Fruit fly (Drosophila melanogaster) Kc167 (cell line): ENCODE measurements around the gene CG32413.

ENCODE experiments used
- Myc ChIP-seq: fragments of >200 bp; optimal IDR thresholded peaks from 2 replicates; lab custom pipeline; 2017; ENCODE audit warnings: missing external identifiers
- Sin3A ChIP-seq: fragments of >200 bp; optimal IDR thresholded peaks from 2 replicates; lab custom pipeline; 2018; ENCODE audit warnings: missing external identifiers
- h ChIP-seq: fragments of >200 bp; optimal IDR thresholded peaks from 3 replicates; lab custom pipeline; 2018; ENCODE audit warnings: missing external identifiers
- insv ChIP-seq: fragments of >200 bp; optimal IDR thresholded peaks from 3 replicates; lab custom pipeline; 2018; ENCODE audit warnings: missing external identifiers
- psq ChIP-seq: fragments of >200 bp; optimal IDR thresholded peaks from 2 replicates; lab custom pipeline; 2017; ENCODE audit warnings: missing external identifiers
- ttk ChIP-seq: sonication (Bioruptor generic); optimal IDR thresholded peaks from 2 replicates; lab custom pipeline; 2017; ENCODE audit warnings: missing external identifiers

Gene CG32413

DNA sequence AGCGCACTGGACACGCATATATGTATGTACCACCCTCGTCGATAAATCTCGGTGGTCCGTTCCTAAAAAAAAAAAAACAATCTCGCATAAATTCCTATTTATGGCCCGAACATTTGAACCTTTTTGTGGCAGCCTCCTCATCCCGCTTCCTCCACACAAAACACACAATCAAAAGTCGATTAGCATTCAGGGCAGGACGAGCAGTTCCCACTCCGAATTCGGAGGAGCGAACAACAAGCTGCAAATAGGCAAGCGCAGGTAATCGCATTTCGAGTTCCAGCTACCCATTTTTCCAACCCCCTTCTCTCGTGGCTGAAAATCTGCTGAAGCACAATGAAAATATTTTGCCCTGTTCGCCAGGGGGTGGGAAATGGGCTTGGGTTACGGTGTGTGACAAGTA lies 12.0 kb downstream of the CG32413 start:
- TF ChIP-seq psq (lab: Kevin White, UChicago) (no peak), Sin3A (lab: Kevin White, UChicago) (no peak), Myc (lab: Kevin White, UChicago) (no peak), insv (lab: Kevin White, UChicago) (no peak), ttk (lab: Kevin White, UChicago) (no peak), h (no peak)

DNA sequence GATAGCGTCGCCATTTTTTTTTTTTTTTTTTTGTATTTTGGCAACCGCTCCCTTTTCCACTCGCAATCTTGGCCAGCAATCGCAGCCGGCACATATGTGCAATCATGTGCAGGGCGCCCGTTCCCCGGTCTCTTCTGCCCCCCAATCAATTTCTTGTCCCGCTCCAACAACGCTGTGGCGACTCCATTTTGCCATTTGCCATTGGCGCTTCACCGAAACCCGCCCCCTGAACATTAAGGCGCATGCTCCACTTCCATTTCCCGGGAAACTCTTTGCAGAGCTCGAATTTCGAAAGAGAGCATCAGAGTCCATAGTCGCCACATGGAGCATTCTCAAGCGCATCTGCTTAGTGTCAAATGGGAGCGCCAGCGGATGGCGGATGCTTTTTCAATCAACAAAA lies 12.7 kb downstream of the CG32413 start:
- TF ChIP-seq h (no peak), Sin3A (lab: Kevin White, UChicago) (no peak), insv (lab: Kevin White, UChicago) (no peak), Myc (lab: Kevin White, UChicago) (no peak), psq (lab: Kevin White, UChicago) (no peak)

DNA sequence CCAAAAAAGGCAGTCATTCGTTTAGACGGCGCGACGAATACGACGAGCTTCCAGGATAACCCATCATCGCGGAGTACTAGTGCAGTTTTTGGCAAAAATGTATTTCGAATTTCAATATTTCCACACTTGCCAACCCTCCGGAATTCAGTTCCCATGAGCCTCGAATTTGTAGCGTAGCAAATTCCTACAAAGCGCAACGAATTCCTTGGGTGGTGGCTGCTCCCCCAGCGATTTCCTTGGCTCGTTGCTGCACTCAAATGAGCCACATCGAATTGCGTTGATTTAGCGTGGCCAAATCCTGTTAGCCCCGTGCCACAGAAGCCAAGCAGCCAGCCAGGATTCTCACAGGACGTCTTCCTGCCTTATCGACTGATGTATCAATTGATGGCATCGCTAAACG lies 19.1 kb downstream of the CG32413 start:
- no peak for TF ChIP-seq ttk (lab: Kevin White, UChicago)

DNA sequence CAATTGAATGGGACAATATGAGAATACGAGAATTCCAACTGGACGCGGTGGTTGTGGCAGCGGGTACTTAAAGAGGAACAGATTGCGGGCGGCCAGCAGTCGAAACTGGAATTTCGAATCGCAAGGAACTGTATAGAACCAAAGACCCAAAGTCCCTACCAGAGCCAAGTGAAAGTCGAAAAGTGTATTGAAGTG lies 21.7 kb downstream of the CG32413 start, which contains the start of gene CG13287:
TSS of gene CG13287 (plus strand) at position 96 of the 195 bp plus-strand sequence.
- no peak for TF ChIP-seq Myc (lab: Kevin White, UChicago)
- no peak for TF ChIP-seq psq (lab: Kevin White, UChicago)
- no peak for TF ChIP-seq Sin3A (lab: Kevin White, UChicago)
- no peak for TF ChIP-seq ttk (lab: Kevin White, UChicago)
- no peak for TF ChIP-seq h
- TF ChIP-seq insv (lab: Kevin White, UChicago): no peak

DNA sequence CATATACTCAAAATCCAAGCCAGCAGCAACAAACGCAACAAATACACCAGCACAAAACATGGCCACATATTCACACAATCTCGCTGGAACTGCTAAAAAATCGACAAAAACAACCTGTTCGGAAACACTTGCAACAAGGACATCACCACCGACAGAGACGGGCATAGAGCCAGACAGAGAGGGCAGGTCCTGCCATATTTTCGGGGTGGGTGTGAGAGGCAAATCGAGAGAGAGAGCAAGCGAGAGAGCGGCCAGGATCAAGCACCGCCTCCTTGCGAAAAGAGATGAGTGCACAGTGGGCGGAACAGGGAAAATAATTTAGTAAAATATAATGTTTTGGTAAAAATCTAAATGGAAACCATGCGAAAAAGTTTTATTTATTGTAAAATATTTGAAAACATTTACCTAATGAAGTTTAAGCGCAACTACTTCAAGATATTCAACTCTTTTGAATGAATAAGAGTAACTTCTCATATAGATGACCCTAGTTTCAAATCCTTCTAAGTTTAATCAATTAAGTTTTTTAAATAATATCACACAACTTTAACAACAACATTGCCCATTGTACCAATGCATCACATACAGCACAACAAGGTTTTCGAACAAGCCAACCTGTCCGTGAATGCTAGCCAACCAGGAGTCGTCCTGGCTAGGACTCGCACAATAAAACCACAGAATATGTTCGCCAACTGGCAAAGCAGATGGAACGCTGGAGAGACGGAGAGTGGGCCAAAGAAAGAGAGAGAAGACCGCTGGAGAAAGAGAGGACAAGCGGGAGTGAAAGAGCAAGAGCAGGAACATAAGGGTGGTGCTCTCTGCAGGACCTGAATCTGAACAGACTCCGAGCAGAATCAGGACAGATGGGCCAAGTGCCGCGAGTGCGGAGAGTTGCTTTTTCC lies 22.3 kb downstream of the CG32413 start:
- TF ChIP-seq insv (lab: Kevin White, UChicago): no peak
- no peak for TF ChIP-seq psq (lab: Kevin White, UChicago)

DNA sequence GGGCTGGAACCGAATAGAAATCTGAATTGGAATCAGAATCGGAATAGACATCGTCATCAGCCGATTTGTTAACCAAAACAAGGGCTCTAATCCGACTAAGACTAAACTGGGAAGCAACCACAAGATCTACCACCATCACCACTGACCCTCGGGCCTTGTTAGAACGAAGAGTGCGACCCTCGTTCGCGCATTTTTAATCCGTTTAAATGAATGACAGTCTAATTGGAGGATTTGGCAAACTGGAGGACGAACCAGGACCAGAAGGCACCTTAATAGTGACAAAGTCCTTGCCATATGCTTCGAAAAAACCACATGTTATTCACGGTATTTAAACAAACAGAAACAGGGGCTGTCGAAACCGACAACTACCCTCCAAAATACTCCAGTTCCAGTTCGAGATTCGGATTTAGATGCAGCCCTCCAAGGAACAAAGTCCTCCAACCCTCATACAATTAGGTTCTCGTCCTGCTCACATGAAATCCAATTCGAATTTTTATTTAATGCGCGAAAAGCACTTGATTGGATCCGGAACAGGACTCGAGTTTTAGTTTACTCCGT lies 25.0 kb downstream of the CG32413 start:
- TF ChIP-seq insv (lab: Kevin White, UChicago) (no peak), Myc (lab: Kevin White, UChicago) (no peak), psq (lab: Kevin White, UChicago) (no peak), h (no peak), Sin3A (lab: Kevin White, UChicago) (no peak), ttk (lab: Kevin White, UChicago) (no peak)

DNA sequence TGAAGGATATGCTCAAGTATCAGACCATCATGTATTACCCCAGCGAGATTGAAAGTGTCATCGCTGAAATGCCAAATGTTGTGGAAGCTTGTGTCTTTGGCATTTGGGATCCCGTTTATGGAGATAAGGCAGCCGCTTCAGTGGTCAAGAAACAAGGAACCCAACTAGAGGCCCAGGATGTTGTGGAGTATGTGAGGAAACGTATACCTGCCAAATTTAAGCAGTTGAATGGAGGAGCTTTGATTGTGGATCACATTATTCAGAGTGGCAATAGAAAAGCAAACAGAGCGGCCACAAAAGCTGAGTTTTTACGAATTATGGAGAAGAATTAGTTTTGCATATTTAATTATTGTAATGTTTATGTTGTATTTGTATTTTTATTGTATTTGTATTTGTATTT lies 30.8 kb downstream of the CG32413 start, which contains the start of gene CG18586:
TSS of gene CG18586 (plus strand) at position 301 of the 400 bp plus-strand sequence.
- TF ChIP-seq Sin3A (lab: Kevin White, UChicago): no peak
- no peak for TF ChIP-seq h
- no peak for TF ChIP-seq Myc (lab: Kevin White, UChicago)
- no peak for TF ChIP-seq ttk (lab: Kevin White, UChicago)
- no peak for TF ChIP-seq psq (lab: Kevin White, UChicago)
- TF ChIP-seq insv (lab: Kevin White, UChicago): no peak

DNA sequence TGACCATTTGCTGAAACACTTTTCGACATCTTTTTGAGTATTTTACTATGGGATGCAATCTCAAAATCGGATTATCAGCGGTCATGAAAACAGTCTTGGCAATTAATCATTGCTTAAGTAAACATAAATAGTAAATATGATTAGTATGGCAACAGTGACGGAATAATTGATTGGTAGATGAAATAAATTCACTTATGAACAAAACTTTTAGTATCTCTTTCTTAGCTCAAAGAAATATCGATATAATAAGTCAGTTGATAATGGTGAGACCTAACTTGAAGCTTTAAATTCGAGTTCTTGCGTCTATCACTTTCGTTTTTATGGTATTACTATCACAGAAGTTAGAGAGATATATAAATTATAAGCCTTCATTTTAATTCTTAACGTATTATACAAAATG lies 32.7 kb downstream of the CG32413 start, which contains the start of gene CG5568:
TSS of gene CG5568 (plus strand) at position 301 of the 400 bp plus-strand sequence.
- no peak for TF ChIP-seq Myc (lab: Kevin White, UChicago)
- no peak for TF ChIP-seq h
- TF ChIP-seq psq (lab: Kevin White, UChicago): no peak
- no peak for TF ChIP-seq insv (lab: Kevin White, UChicago)
- TF ChIP-seq ttk (lab: Kevin White, UChicago): no peak
- no peak for TF ChIP-seq Sin3A (lab: Kevin White, UChicago)

DNA sequence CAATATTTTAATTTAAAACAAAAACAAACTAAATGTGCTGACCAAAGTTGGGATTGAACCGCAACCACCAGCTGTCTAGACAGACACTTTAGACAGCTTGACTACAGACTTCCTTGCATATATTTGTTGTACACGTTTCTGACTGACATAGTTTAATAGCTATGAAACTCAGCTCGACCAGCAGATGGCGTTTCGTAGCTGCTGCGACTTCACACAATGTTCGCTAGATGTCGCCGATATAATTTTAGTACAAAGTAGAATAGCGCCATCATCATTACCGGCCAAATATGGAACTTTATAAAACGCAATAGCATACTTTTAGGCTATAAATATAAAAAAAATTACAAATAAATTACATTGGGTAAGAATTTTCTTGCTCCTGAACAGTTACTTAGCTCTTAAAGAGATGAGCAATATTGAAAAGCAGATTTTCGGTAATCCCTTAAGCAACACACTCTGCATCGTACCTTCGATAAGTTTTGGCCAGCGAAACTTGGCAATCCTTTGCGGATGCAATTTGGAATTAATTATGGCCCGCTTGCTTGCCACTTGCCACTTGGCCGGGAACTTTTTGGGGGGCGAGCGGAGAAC lies 34.1 kb downstream of the CG32413 start:
- TF ChIP-seq h (no peak), insv (lab: Kevin White, UChicago) (no peak), Sin3A (lab: Kevin White, UChicago) (no peak), psq (lab: Kevin White, UChicago) (no peak), ttk (lab: Kevin White, UChicago) (no peak), Myc (lab: Kevin White, UChicago) (no peak)

DNA sequence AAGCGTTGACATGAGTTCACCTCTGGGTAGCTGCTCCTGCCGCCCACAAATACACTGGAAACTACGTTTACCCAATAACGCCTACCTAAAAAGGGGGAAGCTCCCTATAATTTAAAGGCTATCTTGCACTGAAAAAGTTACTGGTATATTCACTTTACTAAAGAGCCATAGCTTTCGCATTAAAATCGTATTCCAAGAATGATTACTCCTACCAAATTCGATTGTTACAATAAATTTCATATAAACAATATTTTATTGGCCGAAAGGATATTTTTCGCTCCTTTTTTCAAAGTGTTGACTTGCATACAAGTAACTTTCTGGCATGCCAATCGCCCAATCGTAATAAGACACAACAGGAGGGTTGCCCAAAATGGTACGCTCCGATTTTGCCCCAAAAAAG lies 36.9 kb downstream of the CG32413 start:
- TF ChIP-seq h (no peak), insv (lab: Kevin White, UChicago) (no peak), ttk (lab: Kevin White, UChicago) (no peak)

DNA sequence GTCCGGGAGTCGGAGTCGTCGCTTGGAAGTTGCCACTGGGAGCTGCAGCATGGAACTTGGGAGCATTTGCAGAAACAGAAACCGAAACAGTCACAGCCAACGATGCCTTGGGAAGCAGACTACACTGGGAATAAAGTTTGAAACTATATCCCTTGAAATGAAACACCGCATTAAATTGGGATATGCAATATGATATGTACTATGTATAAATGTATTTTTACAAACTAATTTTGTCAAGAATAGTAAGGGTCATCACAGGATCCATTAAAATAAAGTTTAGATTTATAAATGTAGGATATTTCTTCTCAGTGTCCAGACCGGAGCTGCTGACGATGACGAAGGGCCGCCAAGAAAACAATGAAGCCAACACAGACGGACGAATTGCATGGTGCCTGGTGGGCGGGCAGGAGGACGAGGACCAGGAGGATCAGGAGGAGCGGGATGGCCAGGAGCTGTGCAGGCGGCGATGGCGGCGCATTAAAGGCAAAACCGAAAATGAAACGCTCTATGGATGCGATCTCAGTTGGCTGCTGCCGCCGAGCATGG lies 39.9 kb downstream of the CG32413 start:
- TF ChIP-seq h: no peak
- TF ChIP-seq Myc (lab: Kevin White, UChicago): no peak
- no peak for TF ChIP-seq insv (lab: Kevin White, UChicago)
- no peak for TF ChIP-seq ttk (lab: Kevin White, UChicago)
- no peak for TF ChIP-seq Sin3A (lab: Kevin White, UChicago)
- TF ChIP-seq psq (lab: Kevin White, UChicago): no peak

DNA sequence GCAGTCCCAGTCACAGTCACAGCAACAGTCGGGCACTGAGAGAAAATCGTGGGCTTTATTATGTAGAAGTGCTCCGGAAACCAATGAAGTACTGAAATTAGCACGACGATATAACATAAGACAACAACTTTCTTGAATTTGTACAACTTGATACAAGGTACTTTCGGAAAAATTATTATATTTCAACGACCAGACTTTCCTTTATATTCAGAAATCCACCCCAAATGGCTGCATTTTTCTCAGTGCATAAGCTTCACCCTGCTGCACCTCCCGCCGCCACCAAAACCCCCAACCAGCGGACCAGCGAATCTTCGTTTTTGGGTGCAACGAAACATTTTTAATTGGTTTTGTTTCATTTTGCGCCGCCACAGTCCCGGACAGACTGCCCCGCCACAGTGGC lies 40.9 kb downstream of the CG32413 start:
- TF ChIP-seq Sin3A (lab: Kevin White, UChicago) (no peak), psq (lab: Kevin White, UChicago) (no peak), ttk (lab: Kevin White, UChicago) (no peak), h (no peak), insv (lab: Kevin White, UChicago) (no peak), Myc (lab: Kevin White, UChicago) (no peak)
